Worm (Caenorhabditis elegans): Measurements from ENCODE around the gene C14A11.2.

C14A11.2 gene

DNA sequence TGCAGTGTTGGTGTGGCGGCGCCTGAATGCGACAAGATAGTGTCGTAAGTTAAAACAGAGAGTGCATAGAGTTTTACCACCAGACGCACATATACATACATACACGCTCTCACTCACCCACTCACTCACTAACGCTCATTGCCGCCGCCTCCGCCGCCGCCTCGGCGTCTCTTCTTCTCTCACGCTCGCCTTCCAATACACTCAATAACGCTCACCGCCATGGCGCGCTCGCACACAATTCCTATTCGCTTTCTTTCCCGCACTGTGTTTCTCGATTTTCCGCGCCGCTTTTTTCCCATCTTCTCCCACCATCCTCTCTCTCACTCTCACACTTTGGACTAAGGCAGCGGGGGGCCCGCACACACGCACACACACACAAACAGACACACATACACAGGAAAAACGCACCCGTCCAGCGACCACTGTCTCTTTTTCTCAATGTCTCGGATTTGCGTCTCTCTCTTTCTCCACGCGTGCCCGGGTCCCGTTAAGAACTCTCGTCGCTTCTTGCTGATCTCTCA is 49.5 kb downstream of the C14A11.2 start, which contains the start of gene kin-29 (continued):
- peak; percentile 62 for TF ChIP-seq ceh-28 (tag; optimal IDR thresholded peaks at IDR 0.05)
- TF ChIP-seq ztf-7 (tag; optimal IDR thresholded peaks at IDR 0.05): peak; percentile 31
- TF ChIP-seq daf-8 (GFP tag; IDR thresholded peaks at IDR 0.05): no peak
- no peak for TF ChIP-seq ceh-82 (tag; optimal IDR thresholded peaks at IDR 0.05)
- TF ChIP-seq hlh-11 (tag; optimal IDR thresholded peaks at IDR 0.05): peak; percentile 95
- peak; percentile 54; the same call in 1 of the 2 replicates for TF ChIP-seq vab-7 (GFP tag; IDR thresholded peaks at IDR 0.05)
- TF ChIP-seq F10B5.3 (tag; optimal IDR thresholded peaks at IDR 0.05): peak; percentile 46
- peak; percentile 37; the same call in 1 of the 2 replicates for TF ChIP-seq lin-1 (GFP tag; IDR thresholded peaks at IDR 0.05)
- peak; percentile 72 for TF ChIP-seq pha-4 (GFP tag; IDR thresholded peaks at IDR 0.05)
- TF ChIP-seq pha-4 (tag; optimal IDR thresholded peaks at IDR 0.05): no peak
- peak; percentile 89 for TF ChIP-seq nhr-28 (tag; optimal IDR thresholded peaks at IDR 0.05)
- peak; percentile 67 for TF ChIP-seq nhr-77 (tag; optimal IDR thresholded peaks at IDR 0.05)
- TF ChIP-seq nhr-237 (tag; optimal IDR thresholded peaks at IDR 0.05): peak; percentile 8
- TF ChIP-seq duxl-1 (tag; optimal IDR thresholded peaks at IDR 0.05; ENCODE audit: poor library complexity): peak; percentile 53
- no peak for TF ChIP-seq nhr-42 (GFP tag; IDR thresholded peaks at IDR 0.05)
- TF ChIP-seq rbr-2 (tag; optimal IDR thresholded peaks at IDR 0.05): peak; percentile 95
- peak; percentile 5; the same call in 1 of the 2 replicates for TF ChIP-seq nhr-41 (GFP tag; IDR thresholded peaks at IDR 0.05)
- no peak for TF ChIP-seq zfp-2 (tag; optimal IDR thresholded peaks at IDR 0.05)
- peak; percentile 82 for TF ChIP-seq jun-1 (tag; optimal IDR thresholded peaks at IDR 0.05)
- no peak for TF ChIP-seq daf-19 (GFP tag; conservative IDR thresholded peaks at IDR 0.05)
- peak; percentile 95 for TF ChIP-seq hmg-1.1 (GFP tag; IDR thresholded peaks at IDR 0.05)
- peak; percentile 77 for TF ChIP-seq nhr-11 (tag; optimal IDR thresholded peaks at IDR 0.05)
- TF ChIP-seq dve-1 (tag; optimal IDR thresholded peaks at IDR 0.05; ENCODE audit: insufficient read depth): peak; percentile 93
- no peak for TF ChIP-seq skn-1 (tag; optimal IDR thresholded peaks at IDR 0.05)
- peak; percentile 56 for TF ChIP-seq lin-13 (GFP tag; optimal IDR thresholded peaks at IDR 0.05)
- no peak for TF ChIP-seq nhr-111 (GFP tag; optimal IDR thresholded peaks at IDR 0.05)
- peak; percentile 80 for TF ChIP-seq nhr-48 (tag; optimal IDR thresholded peaks at IDR 0.05)
- TF ChIP-seq nhr-102 (tag; optimal IDR thresholded peaks at IDR 0.05): peak; percentile 64
- TF ChIP-seq mep-1 (tag; optimal IDR thresholded peaks at IDR 0.05): peak; percentile 92
- no peak for TF ChIP-seq zip-11 (GFP tag; IDR thresholded peaks at IDR 0.05)
- peak; percentile 87 for TF ChIP-seq nhr-25 (tag; optimal IDR thresholded peaks at IDR 0.05; ENCODE audit: borderline replicate concordance, insufficient read depth)
- peak; percentile 53 to 59 for TF ChIP-seq lsy-2 (tag; optimal IDR thresholded peaks at IDR 0.05)
- peak; percentile 44; the same call in 1 of the 2 replicates for TF ChIP-seq tra-1 (GFP tag; IDR thresholded peaks at IDR 0.05)
- no peak for TF ChIP-seq snpc-4 (tag; optimal IDR thresholded peaks at IDR 0.05)
- peak; percentile 80 for TF ChIP-seq spr-1 (tag; optimal IDR thresholded peaks at IDR 0.05)
- peak; percentile 34 for TF ChIP-seq nhr-76 (tag; optimal IDR thresholded peaks at IDR 0.05)
- TF ChIP-seq nhr-10 (tag; optimal IDR thresholded peaks at IDR 0.05): peak; percentile 82
- TF ChIP-seq ama-1 (optimal IDR thresholded peaks at IDR 0.05): peak; percentile 23
- TF ChIP-seq arid-1 (GFP tag; conservative IDR thresholded peaks at IDR 0.05): peak; percentile 53; the same call in 1 of the 2 replicates
- TF ChIP-seq dmd-8 (GFP tag; IDR thresholded peaks at IDR 0.05): no peak
- peak; percentile 90 for TF ChIP-seq madf-9 (GFP tag; conservative IDR thresholded peaks at IDR 0.05)
- peak; percentile 99 for TF ChIP-seq aha-1 (tag)
- peak; percentile 74 for TF ChIP-seq dmd-6 (GFP tag; IDR thresholded peaks at IDR 0.05)
- peak; percentile 34 for TF ChIP-seq spr-3 (GFP tag; optimal IDR thresholded peaks at IDR 0.05)
- TF ChIP-seq mdt-29 (GFP tag; IDR thresholded peaks at IDR 0.05): no peak
- peak; percentile 65 for TF ChIP-seq mes-2 (tag; optimal IDR thresholded peaks at IDR 0.05; ENCODE audit: poor library complexity, severe bottlenecking)
- TF ChIP-seq cey-2 (tag; optimal IDR thresholded peaks at IDR 0.05; ENCODE audit: borderline replicate concordance, insufficient read depth): no peak
- TF ChIP-seq attf-4 (tag; optimal IDR thresholded peaks at IDR 0.05): no peak
- TF ChIP-seq mxl-2 (GFP tag; conservative IDR thresholded peaks at IDR 0.05): no peak
- TF ChIP-seq mdl-1 (tag; optimal IDR thresholded peaks at IDR 0.05): peak; percentile 72 to 93
- peak; percentile 62; the same call in 1 of the 2 replicates for TF ChIP-seq dmd-9 (GFP tag; IDR thresholded peaks at IDR 0.05)

Measured in whole organism, L4 larva.